Fruit fly (Drosophila melanogaster) whole organism, wandering third instar larva: ENCODE measurements around the gene CG5282.
A peak's percentile ranks its signal among the peaks of the same experiment; 100 is the strongest.

Experiments used
- Abd-B ChIP-seq: fragments of >200 bp; optimal IDR thresholded peaks from 2 replicates; lab custom pipeline; 2017; ENCODE audit warnings: missing biosample characterization, missing genetic modification characterization
- CG32264 ChIP-seq: fragments of 200-800 bp; sonication (Bioruptor generic); optimal IDR thresholded peaks from 2 replicates; lab custom pipeline; 2016; ENCODE audit warnings: missing biosample characterization, missing genetic modification characterization
- CG9705 ChIP-seq: fragments of 200-800 bp; sonication (Bioruptor generic); optimal IDR thresholded peaks from 2 replicates; lab custom pipeline; 2018; ENCODE audit warnings: missing biosample characterization, mild to moderate bottlenecking, missing genetic modification characterization
- CrebA ChIP-seq: fragments of 200-800 bp; sonication (Bioruptor generic); optimal IDR thresholded peaks from 2 replicates; lab custom pipeline; 2016; ENCODE audit warnings: missing biosample characterization, mild to moderate bottlenecking, missing genetic modification characterization, borderline replicate concordance
- Dfd ChIP-seq: fragments of >200 bp; optimal IDR thresholded peaks from 2 replicates; lab custom pipeline; 2017; ENCODE audit warnings: missing biosample characterization, missing genetic modification characterization
- Dif ChIP-seq: fragments of 200-275, 200-300 bp; sonication (Bioruptor generic); optimal IDR thresholded peaks from 2 replicates; lab custom pipeline; 2018; ENCODE audit warnings: missing biosample characterization, missing genetic modification characterization; ENCODE audit not compliant: partially characterized antibody
- GATAd ChIP-seq: sonication (Bioruptor generic); optimal IDR thresholded peaks from 2 replicates; lab custom pipeline; 2016; ENCODE audit warnings: missing biosample characterization, missing genetic modification characterization
- HLH106 ChIP-seq: fragments of 200-800 bp; optimal IDR thresholded peaks from 3 replicates; lab custom pipeline; 2019; ENCODE audit warnings: missing biosample characterization, mild to moderate bottlenecking, missing genetic modification characterization, moderate library complexity
- Hnf4 ChIP-seq: fragments of 200-800 bp; sonication (Bioruptor generic); optimal IDR thresholded peaks from 2 replicates; lab custom pipeline; 2016; ENCODE audit warnings: missing biosample characterization, mild to moderate bottlenecking, missing genetic modification characterization
- Hr78 ChIP-seq: fragments of >200 bp; optimal IDR thresholded peaks from 2 replicates; lab custom pipeline; 2017; ENCODE audit warnings: missing biosample characterization, missing genetic modification characterization
- Hr83 ChIP-seq: fragments of 200-300 bp; sonication (Bioruptor generic); optimal IDR thresholded peaks from 2 replicates; lab custom pipeline; 2016; ENCODE audit warnings: missing biosample characterization, mild to moderate bottlenecking, missing genetic modification characterization, moderate library complexity; ENCODE audit not compliant: poor library complexity, severe bottlenecking
- Jra ChIP-seq: sonication (Bioruptor generic); optimal IDR thresholded peaks from 2 replicates; lab custom pipeline; 2016; ENCODE audit warnings: missing biosample characterization, missing genetic modification characterization
- Mio ChIP-seq: sonication (Bioruptor generic); optimal IDR thresholded peaks from 2 replicates; lab custom pipeline; 2016; ENCODE audit warnings: missing biosample characterization, missing genetic modification characterization
- Myc ChIP-seq: fragments of >200 bp; optimal IDR thresholded peaks from 2 replicates; lab custom pipeline; 2017
- N ChIP-seq: fragments of >200 bp; optimal IDR thresholded peaks from 2 replicates; lab custom pipeline; 2018; ENCODE audit warnings: missing biosample characterization, missing external identifiers, missing genetic modification characterization
- OdsH ChIP-seq: fragments of 200-800 bp; sonication (Bioruptor generic); optimal IDR thresholded peaks from 2 replicates; lab custom pipeline; 2016; ENCODE audit warnings: missing biosample characterization, mild to moderate bottlenecking, missing genetic modification characterization
- Rel ChIP-seq, 2 experiments: fragments of 200-800 bp; sonication (Bioruptor generic) in 1 of 2; optimal IDR thresholded peaks; 2 replicates in 1 of 2; 3 replicates in 1 of 2; lab custom pipeline; 2016 to 2019; ENCODE audit warnings: mild to moderate bottlenecking in 2 of 2, missing biosample characterization in 2 of 2, missing genetic modification characterization in 2 of 2, moderate library complexity in 1 of 2
- Sp1 ChIP-seq: fragments of 200-800 bp; sonication (Bioruptor generic); optimal IDR thresholded peaks from 3 replicates; lab custom pipeline; 2019; ENCODE audit warnings: missing biosample characterization, mild to moderate bottlenecking, missing genetic modification characterization, moderate library complexity
- Vsx2 ChIP-seq: fragments of 200-300, 225-300 bp; sonication (Bioruptor generic); optimal IDR thresholded peaks from 2 replicates; lab custom pipeline; 2018; ENCODE audit warnings: missing biosample characterization, missing genetic modification characterization; ENCODE audit not compliant: partially characterized antibody
- br ChIP-seq: fragments of 200-800 bp; sonication (Bioruptor generic); optimal IDR thresholded peaks from 2 replicates; lab custom pipeline; 2016; ENCODE audit warnings: missing biosample characterization, missing genetic modification characterization
- brk ChIP-seq: fragments of 200-800 bp; sonication (Bioruptor generic); optimal IDR thresholded peaks from 2 replicates; lab custom pipeline; 2016; ENCODE audit warnings: missing biosample characterization, mild to moderate bottlenecking, missing genetic modification characterization
- dl ChIP-seq, 2 experiments: fragments of 175-275, 200-275 bp in 1 of 2; fragments of 200-275 bp in 1 of 2; sonication (Bioruptor generic); optimal IDR thresholded peaks; lab custom pipeline; 2018; ENCODE audit warnings: mild to moderate bottlenecking in 2 of 2, missing biosample characterization in 2 of 2, missing genetic modification characterization in 2 of 2, moderate library complexity in 2 of 2; ENCODE audit not compliant: partially characterized antibody in 2 of 2, insufficient read depth in 1 of 2
- dmrt93B ChIP-seq: fragments of 200-800 bp; sonication (Bioruptor generic); optimal IDR thresholded peaks from 2 replicates; lab custom pipeline; 2018; ENCODE audit warnings: missing biosample characterization, mild to moderate bottlenecking, missing genetic modification characterization
- dsf ChIP-seq: sonication (Bioruptor generic); optimal IDR thresholded peaks from 2 replicates; lab custom pipeline; 2016; ENCODE audit warnings: missing biosample characterization, missing genetic modification characterization, borderline replicate concordance
- ey ChIP-seq: fragments of 200-800 bp; sonication (Bioruptor generic); optimal IDR thresholded peaks from 2 replicates; lab custom pipeline; 2016; ENCODE audit warnings: missing biosample characterization, missing genetic modification characterization
- foxo ChIP-seq, 2 experiments: fragments of 200-800 bp; sonication (Bioruptor generic); optimal IDR thresholded peaks; 2 replicates in 1 of 2; 3 replicates in 1 of 2; lab custom pipeline; 2016 to 2017; ENCODE audit warnings: missing biosample characterization in 2 of 2, missing genetic modification characterization in 2 of 2
- fru ChIP-seq: fragments of 200-800 bp; sonication (Bioruptor generic); optimal IDR thresholded peaks from 3 replicates; lab custom pipeline; 2016; ENCODE audit warnings: missing biosample characterization, mild to moderate bottlenecking, missing genetic modification characterization
- h ChIP-seq: fragments of 200-800 bp; sonication (Bioruptor generic); optimal IDR thresholded peaks from 3 replicates; lab custom pipeline; 2016; ENCODE audit warnings: missing biosample characterization, mild to moderate bottlenecking, missing genetic modification characterization
- jim ChIP-seq: fragments of 175-275, 200-325 bp; sonication (Bioruptor generic); optimal IDR thresholded peaks from 2 replicates; lab custom pipeline; 2016; ENCODE audit warnings: missing biosample characterization, mild to moderate bottlenecking, missing genetic modification characterization
- lola ChIP-seq: fragments of >200 bp; optimal IDR thresholded peaks from 2 replicates; lab custom pipeline; 2017; ENCODE audit warnings: missing biosample characterization, missing genetic modification characterization
- pan ChIP-seq: fragments of >200 bp; optimal IDR thresholded peaks from 2 replicates; lab custom pipeline; 2017
- psq ChIP-seq: fragments of 200-800 bp; sonication (Bioruptor generic); optimal IDR thresholded peaks from 3 replicates; lab custom pipeline; 2017; ENCODE audit warnings: missing biosample characterization, mild to moderate bottlenecking, missing genetic modification characterization, moderate library complexity
- rgr ChIP-seq: fragments of 200-800 bp; sonication (Bioruptor generic); optimal IDR thresholded peaks from 3 replicates; lab custom pipeline; 2016; ENCODE audit warnings: missing biosample characterization, mild to moderate bottlenecking, missing genetic modification characterization
- sage ChIP-seq: fragments of 200-800 bp; sonication (Bioruptor generic); optimal IDR thresholded peaks from 2 replicates; lab custom pipeline; 2016; ENCODE audit warnings: missing biosample characterization, mild to moderate bottlenecking, missing genetic modification characterization
- sv ChIP-seq: fragments of 200-800 bp; sonication (Bioruptor generic); optimal IDR thresholded peaks from 3 replicates; lab custom pipeline; 2016; ENCODE audit warnings: missing biosample characterization, missing genetic modification characterization
- tai ChIP-seq: sonication (Bioruptor generic); optimal IDR thresholded peaks from 2 replicates; lab custom pipeline; 2016; ENCODE audit warnings: missing biosample characterization, missing genetic modification characterization
- usp ChIP-seq: fragments of >200 bp; optimal IDR thresholded peaks from 2 replicates; lab custom pipeline; 2017; ENCODE audit warnings: missing biosample characterization, missing genetic modification characterization
- woc ChIP-seq: sonication (Bioruptor generic); optimal IDR thresholded peaks from 2 replicates; lab custom pipeline; 2016; ENCODE audit warnings: missing biosample characterization, mild to moderate bottlenecking, missing genetic modification characterization

CG5282 gene

DNA sequence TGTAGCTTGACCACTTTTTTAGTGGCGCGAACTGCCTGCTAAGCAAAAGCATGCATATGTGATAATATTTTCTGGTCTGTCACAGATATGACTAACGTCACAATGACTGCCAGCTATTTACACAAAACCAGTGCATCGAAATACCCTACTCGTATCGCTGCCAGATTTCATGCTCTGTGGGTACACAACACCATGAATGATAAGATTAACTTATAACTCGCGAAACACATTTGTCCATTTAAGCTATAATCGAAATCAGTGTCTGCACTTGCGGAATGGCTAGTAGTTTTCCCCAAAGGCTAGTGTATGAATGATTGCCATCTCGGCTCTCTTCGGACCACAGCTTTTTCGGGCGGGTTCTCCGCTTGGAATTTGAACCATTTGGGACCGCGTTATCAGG lies 40.5 kb downstream of the CG5282 start:
- TF ChIP-seq Hr83 (GFP tag; lab: Kevin White, UChicago) (peak; percentile 26), GATAd (GFP tag; lab: Kevin White, UChicago) (no peak), rgr (peak; percentile 16)

DNA sequence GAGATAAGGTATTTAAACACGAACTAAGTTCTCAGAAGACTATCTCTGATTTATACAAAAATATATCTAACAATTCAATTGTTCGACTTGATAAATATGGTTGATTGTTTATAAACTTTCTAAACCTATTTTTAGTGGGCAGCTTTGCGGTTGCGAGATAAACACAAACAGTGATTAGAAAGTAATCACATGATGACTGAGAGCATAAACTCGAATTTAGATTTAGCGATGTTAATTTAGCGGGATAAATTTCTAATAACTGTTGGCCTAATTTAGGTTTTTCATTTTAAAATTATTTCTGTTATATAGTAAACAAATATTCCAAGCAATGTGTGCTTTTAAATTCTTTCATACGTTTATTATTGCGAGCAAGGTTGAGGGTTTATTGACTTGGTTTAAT lies 40.9 kb downstream of the CG5282 start:
- no peak for TF ChIP-seq usp (GFP tag; lab: Kevin White, UChicago)
- no peak for TF ChIP-seq pan (lab: Kevin White, UChicago)
- TF ChIP-seq ey (GFP tag; lab: Kevin White, UChicago): no peak

DNA sequence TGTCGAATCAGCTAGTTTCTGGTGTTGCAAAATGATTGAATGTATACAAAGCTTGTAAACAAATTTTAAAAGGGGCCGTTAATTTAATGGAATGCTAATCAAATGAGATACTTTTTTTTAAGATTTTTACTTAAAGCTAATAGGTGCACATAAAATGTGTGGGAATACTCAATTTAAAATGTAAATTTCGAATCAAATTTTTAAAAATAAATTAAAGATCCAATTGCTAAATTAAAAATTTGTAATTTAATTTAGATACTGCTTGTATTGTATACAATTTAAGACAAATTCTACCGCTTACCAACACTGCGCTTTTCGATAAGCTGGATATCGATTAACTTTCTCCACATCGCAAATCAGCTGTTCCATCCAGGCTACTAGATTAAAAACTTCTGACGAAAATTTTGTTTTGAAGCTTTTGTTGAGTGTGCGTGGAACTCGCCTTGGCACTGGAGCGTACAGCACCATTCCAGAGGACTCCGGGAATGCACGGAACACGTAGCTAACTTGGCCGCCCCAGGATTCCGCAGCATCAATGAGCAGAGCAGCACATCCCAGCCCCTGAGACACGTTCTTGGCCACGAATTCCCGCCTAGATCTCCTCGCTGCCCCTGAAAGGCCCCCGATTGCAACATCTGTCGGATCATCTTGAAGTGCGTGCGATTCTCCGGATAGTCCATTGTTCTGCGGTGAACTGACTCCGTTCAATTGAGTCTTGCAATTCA lies 41.6 kb downstream of the CG5282 start, which contains the start of the genes CG5498 and fbl:
Gene CG5498 (minus strand): TSS at position 24 of the 725 bp plus-strand sequence.
Gene fbl (plus strand): TSS at position 344 of the 725 bp plus-strand sequence.
- TF ChIP-seq N (no peak), jim (GFP tag; lab: Kevin White, UChicago) (no peak), pan (lab: Kevin White, UChicago) (no peak), Jra (GFP tag; lab: Kevin White, UChicago) (peak; percentile 79), Myc (lab: Kevin White, UChicago) (no peak), sage (GFP tag; lab: Kevin White, UChicago) (peak; percentile 48), dmrt93B (GFP tag; lab: Kevin White, UChicago) (peak; percentile 44), rgr (peak; percentile 86), Dif (GFP tag; lab: Kevin White, UChicago) (no peak), dl (GFP tag; optimal IDR thresholded peaks at IDR 0.05; lab: Kevin White, UChicago; ENCODE audit: insufficient read depth in 1 of 2, partially characterized antibody in 2 of 2) (no peak), sv (GFP tag; lab: Kevin White, UChicago) (peak; percentile 54), Dfd (GFP tag; lab: Kevin White, UChicago) (no peak), Hr83 (GFP tag; lab: Kevin White, UChicago) (peak; percentile 48), woc (GFP tag; lab: Kevin White, UChicago) (peak; percentile 64), brk (GFP tag; lab: Kevin White, UChicago) (peak; percentile 91), Abd-B (GFP tag; lab: Kevin White, UChicago) (no peak), Hr78 (GFP tag; lab: Kevin White, UChicago) (no peak), tai (no peak), fru (GFP tag; lab: Kevin White, UChicago) (peak; percentile 81), foxo (GFP tag; optimal IDR thresholded peaks at IDR 0.05; lab: Kevin White, UChicago) (peak in 1 of 2 experiments; percentile 89), CG9705 (peak; percentile 38), Hnf4 (GFP tag; lab: Kevin White, UChicago) (peak; percentile 85), GATAd (GFP tag; lab: Kevin White, UChicago) (peak; percentile 60), Vsx2 (GFP tag; lab: Kevin White, UChicago) (no peak), br (GFP tag; lab: Kevin White, UChicago) (peak; percentile 81), CrebA (GFP tag; lab: Kevin White, UChicago) (no peak), Mio (GFP tag; lab: Kevin White, UChicago) (no peak), Rel (GFP tag; optimal IDR thresholded peaks at IDR 0.05; lab: Kevin White, UChicago) (no peak), Rel (tag; optimal IDR thresholded peaks at IDR 0.05; lab: Kevin White, UChicago) (peak; percentile 57), dsf (GFP tag; lab: Kevin White, UChicago) (peak; percentile 75), ey (GFP tag; lab: Kevin White, UChicago) (peak; percentile 82), h (GFP tag; lab: Kevin White, UChicago) (peak; percentile 86), HLH106 (tag; lab: Kevin White, UChicago) (peak; percentile 79), OdsH (GFP tag; lab: Kevin White, UChicago) (peak; percentile 85), Sp1 (peak; percentile 78), CG32264 (GFP tag; lab: Kevin White, UChicago) (peak; percentile 6), usp (GFP tag; lab: Kevin White, UChicago) (no peak), lola (GFP tag; lab: Kevin White, UChicago) (no peak), psq (GFP tag; lab: Kevin White, UChicago) (peak; percentile 77)
